Worm (Caenorhabditis elegans) whole organism, late embryonic: ENCODE data around the gene Y41D4B.11.

ENCODE experiments used
- F13H6.1 ChIP-seq: sonication (generic microtip); optimal IDR thresholded peaks from 2 replicates; lab custom pipeline; 2016; ENCODE audit warnings: missing genetic modification characterization, missing compliant biosample characterization
- K02D7.2 ChIP-seq: sonication (generic microtip); optimal IDR thresholded peaks from 2 replicates; lab custom pipeline; 2017; ENCODE audit warnings: mild to moderate bottlenecking, missing genetic modification characterization, missing compliant biosample characterization
- Y22D7AL.16 ChIP-seq: sonication (generic microtip); optimal IDR thresholded peaks from 2 replicates; lab custom pipeline; 2016; ENCODE audit warnings: missing genetic modification characterization, missing compliant biosample characterization
- ahr-1 ChIP-seq: sonication (generic microtip); optimal IDR thresholded peaks from 2 replicates; lab custom pipeline; 2016; ENCODE audit warnings: missing genetic modification characterization, missing compliant biosample characterization
- ceh-14 ChIP-seq: sonication (generic microtip); optimal IDR thresholded peaks from 2 replicates; lab custom pipeline; 2016; ENCODE audit warnings: missing genotype, missing genetic modification characterization, missing compliant biosample characterization
- ceh-18 ChIP-seq: sonication (generic microtip); optimal IDR thresholded peaks from 2 replicates; lab custom pipeline; 2016; ENCODE audit warnings: missing genetic modification characterization, missing compliant biosample characterization
- ceh-19 ChIP-seq: fragments of 200-800 bp; sonication (Bioruptor generic); optimal IDR thresholded peaks from 2 replicates; lab custom pipeline; 2018; ENCODE audit warnings: mild to moderate bottlenecking, missing genetic modification characterization, missing compliant biosample characterization
- ceh-22 ChIP-seq: sonication (generic microtip); optimal IDR thresholded peaks from 2 replicates; lab custom pipeline; 2017; ENCODE audit warnings: missing biosample characterization, missing genetic modification characterization
- ceh-24 ChIP-seq: sonication (generic microtip); optimal IDR thresholded peaks from 2 replicates; lab custom pipeline; 2016; ENCODE audit warnings: mild to moderate bottlenecking, missing genetic modification characterization, missing compliant biosample characterization
- ceh-30 ChIP-seq: fragments of 150-350 bp; optimal IDR thresholded peaks from 2 replicates; lab custom pipeline; 2014; ENCODE audit warnings: missing biosample characterization, missing genetic modification characterization
- ceh-31 ChIP-seq: sonication (generic microtip); optimal IDR thresholded peaks from 2 replicates; lab custom pipeline; 2016; ENCODE audit warnings: missing genetic modification characterization, missing compliant biosample characterization
- ceh-45 ChIP-seq: fragments of 200-800 bp; sonication (Bioruptor generic); IDR thresholded peaks from 2 replicates; pipeline ENCODE4 v1.3.6; 2022; ENCODE audit warnings: missing genetic modification reagents, missing genetic modification characterization, missing compliant biosample characterization
- fkh-6 ChIP-seq: sonication (generic microtip); optimal IDR thresholded peaks from 2 replicates; lab custom pipeline; 2016; ENCODE audit warnings: missing genetic modification characterization, missing compliant biosample characterization
- gmeb-2 ChIP-seq: sonication (generic microtip); optimal IDR thresholded peaks from 2 replicates; lab custom pipeline; 2016; ENCODE audit warnings: missing genetic modification characterization, inconsistent platforms, missing compliant biosample characterization
- hlh-15 ChIP-seq: sonication (generic microtip); optimal IDR thresholded peaks from 2 replicates; lab custom pipeline; 2016; ENCODE audit warnings: missing genetic modification characterization, missing compliant biosample characterization
- hlh-30 ChIP-seq: sonication (generic microtip); optimal IDR thresholded peaks from 2 replicates; lab custom pipeline; 2017; ENCODE audit warnings: antibody characterized with exemption, missing genetic modification characterization, missing compliant biosample characterization; ENCODE audit not compliant: insufficient read depth
- hlh-6 ChIP-seq: sonication (generic microtip); optimal IDR thresholded peaks from 2 replicates; lab custom pipeline; 2016; ENCODE audit warnings: missing genotype, missing genetic modification characterization, missing compliant biosample characterization
- lim-6 ChIP-seq: sonication (generic microtip); optimal IDR thresholded peaks from 2 replicates; lab custom pipeline; 2016; ENCODE audit warnings: missing genetic modification characterization, missing compliant biosample characterization
- lin-11 ChIP-seq: fragments of 200-800 bp; sonication (Bioruptor generic); optimal IDR thresholded peaks from 2 replicates; lab custom pipeline; 2018; ENCODE audit warnings: mild to moderate bottlenecking, missing genetic modification characterization, missing compliant biosample characterization
- madf-2 ChIP-seq: sonication (generic microtip); optimal IDR thresholded peaks from 2 replicates; lab custom pipeline; 2017; ENCODE audit warnings: missing genetic modification characterization, missing compliant biosample characterization
- nfya-1 ChIP-seq: sonication (generic microtip); optimal IDR thresholded peaks from 2 replicates; lab custom pipeline; 2017; ENCODE audit warnings: missing genetic modification characterization, mild to moderate bottlenecking, missing compliant biosample characterization, antibody characterized with exemption, moderate library complexity
- nhr-11 ChIP-seq: fragments of 150-350 bp; optimal IDR thresholded peaks from 2 replicates; lab custom pipeline; 2014; ENCODE audit warnings: missing biosample characterization, missing genetic modification characterization
- nhr-232 ChIP-seq: sonication (generic microtip); optimal IDR thresholded peaks from 2 replicates; lab custom pipeline; 2016; ENCODE audit warnings: missing genetic modification characterization, missing compliant biosample characterization
- npax-4 ChIP-seq: sonication (generic microtip); optimal IDR thresholded peaks from 2 replicates; lab custom pipeline; 2016; ENCODE audit warnings: missing genetic modification characterization, missing compliant biosample characterization
- odd-2 ChIP-seq: sonication (generic microtip); optimal IDR thresholded peaks from 2 replicates; lab custom pipeline; 2017; ENCODE audit warnings: antibody characterized with exemption, mild to moderate bottlenecking, missing genetic modification characterization, missing compliant biosample characterization
- pag-3 ChIP-seq: sonication (generic microtip); optimal IDR thresholded peaks from 2 replicates; lab custom pipeline; 2016; ENCODE audit warnings: missing compliant biosample characterization, missing genetic modification characterization, borderline replicate concordance
- pax-1 ChIP-seq: fragments of 150-350 bp; optimal IDR thresholded peaks from 2 replicates; lab custom pipeline; 2014; ENCODE audit warnings: missing biosample characterization, missing genetic modification characterization
- pha-2 ChIP-seq: sonication (generic microtip); optimal IDR thresholded peaks from 2 replicates; lab custom pipeline; 2017; ENCODE audit warnings: mild to moderate bottlenecking, missing genetic modification characterization, missing compliant biosample characterization
- pha-4 ChIP-seq: fragments of 150-350 bp; optimal IDR thresholded peaks from 2 replicates; lab custom pipeline; 2018; ENCODE audit warnings: missing biosample characterization, missing genetic modification reagents, missing genetic modification characterization
- pqm-1 ChIP-seq: sonication (generic microtip); optimal IDR thresholded peaks from 2 replicates; lab custom pipeline; 2016; ENCODE audit warnings: missing genetic modification characterization, missing compliant biosample characterization
- pros-1 ChIP-seq: fragments of 150-350 bp; optimal IDR thresholded peaks from 2 replicates; lab custom pipeline; 2014; ENCODE audit warnings: missing biosample characterization, missing genetic modification reagents, missing genetic modification characterization
- rnt-1 ChIP-seq: sonication (generic microtip); optimal IDR thresholded peaks from 2 replicates; lab custom pipeline; 2016; ENCODE audit warnings: missing genetic modification characterization, missing compliant biosample characterization
- sox-2 ChIP-seq: fragments of 200-800 bp; sonication (Bioruptor generic); IDR thresholded peaks from 2 replicates; pipeline ENCODE4 v1.3.6; 2022; ENCODE audit warnings: missing genetic modification reagents, missing genetic modification characterization, missing compliant biosample characterization
- tbx-7 ChIP-seq: sonication (generic microtip); optimal IDR thresholded peaks from 2 replicates; lab custom pipeline; 2016; ENCODE audit warnings: missing genotype, missing genetic modification characterization, missing compliant biosample characterization
- ttx-3 ChIP-seq: sonication (generic microtip); optimal IDR thresholded peaks from 2 replicates; lab custom pipeline; 2016; ENCODE audit warnings: missing genetic modification reagents, missing genetic modification characterization, missing compliant biosample characterization
- unc-3 ChIP-seq, 2 experiments: fragments of 200-800 bp in 1 of 2; sonication (Bioruptor generic) in 1 of 2; sonication (generic microtip) in 1 of 2; conservative IDR thresholded peaks in 1 of 2; optimal IDR thresholded peaks in 1 of 2; 2 replicates each; pipeline versions ENCODE4 v1.3.6 to Lab custom; 2016 to 2022; ENCODE audit warnings: missing compliant biosample characterization in 2 of 2, missing genetic modification characterization in 2 of 2, missing genetic modification reagents in 1 of 2
- unc-42 ChIP-seq: sonication (generic microtip); optimal IDR thresholded peaks from 2 replicates; lab custom pipeline; 2016; ENCODE audit warnings: missing genotype, missing genetic modification characterization, missing compliant biosample characterization
- unc-55 ChIP-seq: sonication (generic microtip); optimal IDR thresholded peaks from 2 replicates; lab custom pipeline; 2017; ENCODE audit warnings: missing biosample characterization, missing genetic modification reagents, missing genetic modification characterization

The Y41D4B.11 gene

DNA sequence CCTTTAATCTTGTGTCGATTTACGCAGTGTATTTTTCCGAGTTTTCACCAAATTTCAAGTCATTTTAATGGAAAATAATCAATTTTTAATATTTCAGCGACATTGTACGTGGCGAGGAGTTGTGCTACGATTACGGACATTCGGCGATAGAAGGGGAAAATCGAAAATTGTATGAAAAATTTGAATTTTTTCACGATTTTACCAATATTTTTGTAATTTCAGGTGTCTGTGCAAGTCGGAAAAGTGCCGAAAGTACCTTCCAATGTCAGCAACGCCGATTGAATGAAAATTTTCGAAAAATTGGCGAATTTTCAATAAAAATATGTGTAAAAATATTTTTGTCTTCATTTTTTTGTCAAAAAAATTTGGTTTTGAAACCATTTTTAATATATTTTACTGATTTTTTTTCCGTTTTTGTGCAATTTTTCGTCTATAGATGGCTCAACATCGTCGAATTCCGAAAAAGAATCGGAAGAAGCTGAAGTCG is at the start of gene Y41D4B.11:
TSS of gene Y41D4B.11 (plus strand) at position 437 of the 487 bp plus-strand sequence.
- TF ChIP-seq ttx-3 (tag; lab: Kevin White, UChicago) (no peak), ceh-24 (no peak), odd-2 (no peak)

DNA sequence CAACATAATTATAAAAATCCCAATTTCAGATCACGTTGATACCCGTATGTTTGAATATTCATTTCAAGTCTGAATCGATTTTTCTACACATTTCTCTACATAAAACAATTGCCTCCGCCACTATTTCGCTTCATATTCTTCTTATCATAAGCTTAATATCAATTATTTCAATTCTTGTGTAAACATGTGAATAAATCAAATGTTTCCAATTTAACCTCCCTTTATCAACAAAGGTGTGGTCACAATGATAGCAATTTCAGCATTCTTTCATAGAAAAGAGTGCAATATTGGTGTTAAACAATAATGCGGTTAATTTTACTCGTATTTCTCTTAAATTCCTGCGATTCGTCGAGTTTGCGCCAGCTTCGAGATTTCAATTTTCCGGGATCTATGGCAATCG is 45.6 kb upstream of the Y41D4B.11 start, which contains the start of gene Y41D4B.17:
TSS of gene Y41D4B.17 (plus strand) at position 174 of the 400 bp plus-strand sequence.
- TF ChIP-seq hlh-30 (tag; lab: Kevin White, UChicago) (no peak), pros-1 (tag; lab: Kevin White, UChicago) (no peak), ceh-14 (tag; lab: Kevin White, UChicago) (no peak), ttx-3 (tag; lab: Kevin White, UChicago) (no peak)

DNA sequence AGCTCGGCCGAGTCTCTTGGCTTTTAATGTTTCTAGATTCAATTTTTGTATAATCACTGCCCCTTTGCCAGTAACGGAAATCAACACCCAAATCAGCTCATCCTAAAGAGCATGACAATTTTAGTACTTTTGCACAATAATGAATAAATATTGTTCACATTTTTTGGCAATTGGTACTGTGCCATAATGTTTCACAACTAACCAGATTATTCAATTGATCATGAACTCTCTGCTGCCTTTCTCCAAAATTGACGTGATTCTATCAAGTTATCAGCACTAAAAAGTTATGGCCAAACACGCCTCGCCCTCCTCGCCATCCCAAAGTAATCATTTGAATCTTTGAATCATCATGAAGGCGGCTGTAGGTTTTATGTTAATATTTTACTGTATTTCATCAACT is 43.6 kb upstream of the Y41D4B.11 start, which contains the start of gene hpo-6:
TSS of gene hpo-6 (plus strand) at position 301 of the 400 bp plus-strand sequence.
- TF ChIP-seq pqm-1 (tag; lab: Kevin White, UChicago): no peak
- TF ChIP-seq sox-2 (GFP tag; lab: Robert Waterston, UW): no peak
- no peak for TF ChIP-seq ceh-19 (GFP tag; lab: Kevin White, UChicago)
- TF ChIP-seq rnt-1 (tag; lab: Kevin White, UChicago): no peak
- TF ChIP-seq ceh-45: no peak
- no peak for TF ChIP-seq pag-3
- no peak for TF ChIP-seq ceh-30 (tag; lab: Kevin White, UChicago)

DNA sequence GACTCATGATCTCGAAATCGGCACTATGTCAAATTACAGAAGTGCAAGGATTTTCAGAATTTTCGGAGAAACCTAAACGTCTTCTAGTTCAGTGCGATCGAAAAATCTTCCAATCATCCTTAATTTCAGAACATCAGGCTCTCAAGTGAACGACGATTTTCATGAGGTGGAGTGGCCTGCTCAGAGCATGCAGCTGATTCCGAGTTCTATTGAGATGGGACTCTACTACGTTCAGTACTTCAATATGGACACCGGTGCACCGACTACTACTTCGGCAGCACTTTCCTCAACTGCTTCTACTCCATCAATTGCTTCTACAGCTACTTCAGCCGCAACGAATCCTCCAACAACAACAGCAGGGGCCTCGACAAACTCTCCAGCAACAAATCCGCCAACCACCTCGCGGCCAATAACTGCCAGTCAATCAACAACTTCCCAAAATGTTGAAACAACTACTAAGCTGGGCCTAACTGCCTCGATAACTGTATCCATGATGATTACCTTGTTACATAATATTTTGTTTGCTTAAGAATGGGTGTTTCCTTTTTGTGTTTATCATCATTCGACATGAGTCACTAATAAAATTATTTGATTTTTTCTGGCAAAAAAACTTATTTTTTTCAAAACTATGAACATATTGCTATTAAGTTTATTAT is 41.9 kb upstream of the Y41D4B.11 start, which contains the start of gene Y41D4B.15:
TSS of gene Y41D4B.15 (plus strand) at position 606 of the 656 bp plus-strand sequence.
- TF ChIP-seq lim-6 (no peak), fkh-6 (tag; lab: Kevin White, UChicago) (no peak), ceh-24 (no peak), hlh-15 (no peak), unc-3 (GFP tag; conservative IDR thresholded peaks at IDR 0.05; lab: Robert Waterston, UW) (no peak), unc-3 (tag; optimal IDR thresholded peaks at IDR 0.05; lab: Kevin White, UChicago) (no peak)

DNA sequence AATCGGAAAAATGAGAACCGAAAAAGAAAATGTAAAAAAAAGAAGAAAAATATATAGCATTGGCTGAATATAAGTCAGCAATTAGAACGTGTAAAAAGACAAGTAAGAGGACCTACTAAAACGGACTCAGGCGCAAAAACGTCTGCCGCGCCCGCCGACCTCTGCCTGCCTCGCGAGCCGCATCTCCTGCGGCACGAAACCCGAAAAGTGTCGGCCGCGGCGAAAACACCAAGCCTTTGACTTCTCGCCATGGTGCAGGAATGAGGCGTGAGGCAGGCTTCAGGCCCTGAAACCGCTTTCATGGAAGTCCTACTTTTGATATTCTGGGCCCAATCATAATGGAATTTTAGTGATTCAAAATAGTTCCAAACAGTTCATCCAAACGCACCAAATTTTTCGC is 39.8 kb upstream of the Y41D4B.11 start:
- TF ChIP-seq K02D7.2 (no peak), madf-2 (no peak), nhr-232 (tag; lab: Kevin White, UChicago) (no peak), unc-42 (tag; lab: Kevin White, UChicago) (no peak), gmeb-2 (tag; lab: Kevin White, UChicago) (no peak), fkh-6 (tag; lab: Kevin White, UChicago) (no peak), tbx-7 (tag; lab: Kevin White, UChicago) (no peak), ttx-3 (tag; lab: Kevin White, UChicago) (no peak), Y22D7AL.16 (no peak), F13H6.1 (tag; lab: Kevin White, UChicago) (no peak), pros-1 (tag; lab: Kevin White, UChicago) (no peak)

DNA sequence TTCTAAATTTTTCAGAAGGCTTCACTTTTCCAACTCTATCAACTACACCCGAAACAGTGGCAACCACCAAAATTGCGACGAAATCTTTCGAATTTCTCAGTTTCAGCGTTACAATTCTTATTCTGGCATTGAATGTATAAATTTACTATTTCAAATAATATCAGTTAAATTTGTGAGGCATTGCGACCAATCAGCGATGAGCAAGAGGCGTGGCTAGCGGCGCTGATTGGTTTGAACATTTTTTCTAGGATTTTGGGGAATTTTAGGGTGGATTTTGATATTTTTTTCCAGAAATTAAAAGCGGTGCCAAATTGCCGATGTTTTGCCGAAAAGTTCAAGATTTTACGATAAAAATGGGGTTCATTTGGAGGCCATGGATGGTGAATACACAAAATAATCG is 37.9 kb upstream of the Y41D4B.11 start:
- TF ChIP-seq hlh-6 (no peak), nfya-1 (tag; lab: Kevin White, UChicago) (peak; percentile 96)
- TF ChIP-seq, all 69 proteins: peak for 1

DNA sequence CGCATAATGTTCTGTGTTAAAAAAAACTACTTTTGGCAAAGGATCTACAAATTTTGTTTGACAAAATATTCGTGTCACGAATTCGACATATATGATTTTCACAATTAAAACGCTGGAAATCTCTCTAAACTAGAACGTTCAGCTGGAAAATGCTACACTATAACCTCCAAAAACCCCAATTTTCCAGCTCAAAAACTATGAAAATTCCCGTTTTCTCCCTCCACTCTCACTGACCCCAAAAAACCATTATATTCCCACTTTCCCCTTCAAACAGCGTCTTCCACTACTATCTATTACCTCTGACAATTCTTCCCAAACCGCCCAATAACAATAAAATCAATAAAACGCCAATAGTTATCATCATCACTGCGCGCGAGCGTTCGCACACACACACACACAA is 28.8 kb upstream of the Y41D4B.11 start, which contains the start of gene Y41D4B.14:
TSS of gene Y41D4B.14 (plus strand) at position 301 of the 400 bp plus-strand sequence.
- TF ChIP-seq hlh-6 (no peak), tbx-7 (tag; lab: Kevin White, UChicago) (no peak), pha-2 (tag; lab: Kevin White, UChicago) (no peak), pag-3 (no peak), pax-1 (tag; lab: Kevin White, UChicago) (no peak), nhr-11 (tag; lab: Kevin White, UChicago) (no peak), nhr-232 (tag; lab: Kevin White, UChicago) (no peak), unc-55 (GFP tag; lab: Kevin White, UChicago) (no peak), ahr-1 (no peak), ceh-31 (tag; lab: Kevin White, UChicago) (no peak), pqm-1 (tag; lab: Kevin White, UChicago) (no peak), pha-4 (tag; lab: Kevin White, UChicago) (no peak), sox-2 (GFP tag; lab: Robert Waterston, UW) (no peak), F13H6.1 (tag; lab: Kevin White, UChicago) (no peak), ceh-18 (no peak), npax-4 (no peak), lin-11 (tag; lab: Kevin White, UChicago) (no peak), ceh-22 (tag; lab: Kevin White, UChicago) (no peak), odd-2 (no peak)
